Fruit fly (Drosophila melanogaster) S2 (cell line): ENCODE measurements around the gene CG34301.

Source experiments
- CG8478 ChIP-seq: fragments of >200 bp; optimal IDR thresholded peaks from 2 replicates; lab custom pipeline; 2018
- CTCF ChIP-seq, 2 experiments: fragments of >200 bp; optimal IDR thresholded peaks; 2 replicates each; lab custom pipeline; 2018

DNA sequence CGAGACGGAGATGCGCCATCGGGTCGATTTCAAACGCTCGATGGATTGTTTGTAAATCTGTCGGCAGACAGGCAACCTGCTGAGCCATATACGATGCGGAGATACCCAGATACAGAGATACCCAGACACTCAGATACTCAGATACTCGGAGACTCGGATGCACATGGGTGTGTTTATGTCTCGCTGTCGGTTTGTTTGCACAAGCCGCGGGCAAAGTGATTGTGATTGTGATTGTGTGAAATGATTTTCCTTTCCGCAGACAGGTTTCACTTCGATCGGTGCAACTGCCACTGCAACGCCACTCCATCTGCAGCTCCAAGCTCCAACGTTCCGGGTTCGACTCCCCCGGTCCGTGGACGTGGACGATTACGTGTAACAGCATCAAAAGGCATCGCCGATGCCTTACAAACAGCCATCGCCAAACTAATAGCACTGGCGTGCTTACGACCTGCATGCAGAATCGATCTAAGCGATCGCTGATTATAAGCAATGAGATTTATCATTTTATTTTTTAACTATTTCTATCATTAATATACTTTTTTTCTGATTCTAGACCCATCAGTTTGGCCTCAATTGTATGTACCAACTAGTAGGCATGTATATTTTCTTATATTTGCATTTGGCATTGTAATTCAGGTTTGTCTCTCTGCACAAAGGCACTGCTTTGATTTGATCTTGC lies 15.6 kb downstream of the CG34301 start:
- TF ChIP-seq CTCF (optimal IDR thresholded peaks at IDR 0.05; lab: Kevin White, UChicago) (no peak), CG8478 (lab: Kevin White, UChicago) (no peak)
